Worm (Caenorhabditis elegans): Measurements from ENCODE around the gene F13D12.10.
"Not testable (repeated sequence)": the region's sequence is repeated elsewhere in the genome, so short reads cannot be mapped to it uniquely, and the experiment has no call there.

The F13D12.10 gene

ce11 chrII:11689941-11690340, 23.7 kb upstream of the F13D12.10 start:
- TF ChIP-seq ceh-13 (GFP tag; optimal IDR thresholded peaks at IDR 0.05) (no peak), tbx-37 (GFP tag; conservative IDR thresholded peaks at IDR 0.05) (no peak), flt-1 (GFP tag; IDR thresholded peaks at IDR 0.05) (no peak), tra-4 (tag; optimal IDR thresholded peaks at IDR 0.05) (no peak), ets-7 (tag; optimal IDR thresholded peaks at IDR 0.05) (no peak), hmg-4 (GFP tag; optimal IDR thresholded peaks at IDR 0.05) (no peak), ama-1 (optimal IDR thresholded peaks at IDR 0.05) (no peak), pes-1 (GFP tag; IDR thresholded peaks at IDR 0.05) (no peak), hnd-1 (tag; optimal IDR thresholded peaks at IDR 0.05) (no peak), ceh-36 (tag; optimal IDR thresholded peaks at IDR 0.05) (no peak), hmbx-1 (tag; optimal IDR thresholded peaks at IDR 0.05) (no peak), aly-1 (tag; optimal IDR thresholded peaks at IDR 0.05) (no peak), B0310.2 (tag; optimal IDR thresholded peaks at IDR 0.05) (no peak), scrt-1 (GFP tag; IDR thresholded peaks at IDR 0.05) (no peak), F13C5.2 (tag; optimal IDR thresholded peaks at IDR 0.05) (no peak), tbx-11 (GFP tag; IDR thresholded peaks at IDR 0.05) (no peak), sea-1 (GFP tag; conservative IDR thresholded peaks at IDR 0.05) (no peak)

ce11 chrII:11690868-11691267, 22.7 kb upstream of the F13D12.10 start:
- TF ChIP-seq F13C5.2 (tag; optimal IDR thresholded peaks at IDR 0.05) (no peak), ceh-13 (GFP tag; optimal IDR thresholded peaks at IDR 0.05) (no peak), ceh-36 (tag; optimal IDR thresholded peaks at IDR 0.05) (no peak), ets-7 (tag; optimal IDR thresholded peaks at IDR 0.05) (no peak), tbx-37 (GFP tag; conservative IDR thresholded peaks at IDR 0.05) (no peak), ama-1 (optimal IDR thresholded peaks at IDR 0.05) (no peak), tbx-11 (GFP tag; IDR thresholded peaks at IDR 0.05) (no peak), hmbx-1 (tag; optimal IDR thresholded peaks at IDR 0.05) (no peak), hmg-4 (GFP tag; optimal IDR thresholded peaks at IDR 0.05) (no peak)

ce11 chrII:11694432-11694831, 19.2 kb upstream of the F13D12.10 start:
- no peak for TF ChIP-seq scrt-1 (GFP tag; IDR thresholded peaks at IDR 0.05)
- peak; percentile 65 for TF ChIP-seq F13C5.2 (tag; optimal IDR thresholded peaks at IDR 0.05)
- TF ChIP-seq pes-1 (GFP tag; IDR thresholded peaks at IDR 0.05), result peak; percentile 32; the same call in 1 of the 2 replicates

ce11 chrII:11695161-11695944, 18.2 kb upstream of the F13D12.10 start, which contains the start of gene tars-1:
TSS of gene tars-1 (minus strand) at chrII:11695657.
- TF ChIP-seq B0310.2 (tag; optimal IDR thresholded peaks at IDR 0.05); ets-7 (tag; optimal IDR thresholded peaks at IDR 0.05); tbx-37 (GFP tag; conservative IDR thresholded peaks at IDR 0.05): not testable (repeated sequence)

- TF ChIP-seq ets-7 (tag; optimal IDR thresholded peaks at IDR 0.05) (no peak), scrt-1 (GFP tag; IDR thresholded peaks at IDR 0.05) (no peak), tbx-37 (GFP tag; conservative IDR thresholded peaks at IDR 0.05) (no peak), B0310.2 (tag; optimal IDR thresholded peaks at IDR 0.05) (no peak), ceh-36 (tag; optimal IDR thresholded peaks at IDR 0.05) (no peak), pes-1 (GFP tag; IDR thresholded peaks at IDR 0.05) (no peak), ceh-13 (GFP tag; optimal IDR thresholded peaks at IDR 0.05) (no peak), hmg-4 (GFP tag; optimal IDR thresholded peaks at IDR 0.05) (no peak)
Observed at ce11 chrII:11695945-11696270, 17.7 kb upstream of the F13D12.10 start, which contains the start of gene xpf-1. TSS of gene xpf-1 (plus strand) at chrII:11696171.

ce11 chrII:11700200-11700599, 13.4 kb upstream of the F13D12.10 start, which contains the start of gene inos-1:
TSS of gene inos-1 (minus strand) at chrII:11700300.
- no peak for TF ChIP-seq tbx-11 (GFP tag; IDR thresholded peaks at IDR 0.05)
- no peak for TF ChIP-seq ama-1 (optimal IDR thresholded peaks at IDR 0.05)
- TF ChIP-seq hmg-4 (GFP tag; optimal IDR thresholded peaks at IDR 0.05), result no peak
- TF ChIP-seq ets-7 (tag; optimal IDR thresholded peaks at IDR 0.05), result no peak
- TF ChIP-seq hnd-1 (tag; optimal IDR thresholded peaks at IDR 0.05), result no peak
- no peak for TF ChIP-seq hmbx-1 (tag; optimal IDR thresholded peaks at IDR 0.05)
- TF ChIP-seq aly-1 (tag; optimal IDR thresholded peaks at IDR 0.05), result no peak
- no peak for TF ChIP-seq ceh-13 (GFP tag; optimal IDR thresholded peaks at IDR 0.05)
- no peak for TF ChIP-seq flt-1 (GFP tag; IDR thresholded peaks at IDR 0.05)
- no peak for TF ChIP-seq sea-1 (GFP tag; conservative IDR thresholded peaks at IDR 0.05)

ce11 chrII:11700635-11701034, 13.0 kb upstream of the F13D12.10 start:
- TF ChIP-seq ceh-36 (tag; optimal IDR thresholded peaks at IDR 0.05) (no peak), aly-1 (tag; optimal IDR thresholded peaks at IDR 0.05) (no peak), flt-1 (GFP tag; IDR thresholded peaks at IDR 0.05) (no peak), pes-1 (GFP tag; IDR thresholded peaks at IDR 0.05) (no peak), B0310.2 (tag; optimal IDR thresholded peaks at IDR 0.05) (no peak), tbx-37 (GFP tag; conservative IDR thresholded peaks at IDR 0.05) (no peak), F13C5.2 (tag; optimal IDR thresholded peaks at IDR 0.05) (no peak), hnd-1 (tag; optimal IDR thresholded peaks at IDR 0.05) (no peak), ceh-13 (GFP tag; optimal IDR thresholded peaks at IDR 0.05) (no peak), tra-4 (tag; optimal IDR thresholded peaks at IDR 0.05) (no peak), ama-1 (optimal IDR thresholded peaks at IDR 0.05) (no peak), hmg-4 (GFP tag; optimal IDR thresholded peaks at IDR 0.05) (no peak), sea-1 (GFP tag; conservative IDR thresholded peaks at IDR 0.05) (no peak), scrt-1 (GFP tag; IDR thresholded peaks at IDR 0.05) (no peak), tbx-11 (GFP tag; IDR thresholded peaks at IDR 0.05) (no peak), ets-7 (tag; optimal IDR thresholded peaks at IDR 0.05) (no peak), hmbx-1 (tag; optimal IDR thresholded peaks at IDR 0.05) (no peak)

ce11 chrII:11705787-11706186, 7.8 kb upstream of the F13D12.10 start, which contains the start of gene VF13D12L.3:
TSS of gene VF13D12L.3 (plus strand) at chrII:11706009.
- TF ChIP-seq pes-1 (GFP tag; IDR thresholded peaks at IDR 0.05), result no peak

Measured in whole organism, early embryonic.